Worm (Caenorhabditis elegans) whole organism, midembryonic: ENCODE results near the gene F40G12.4.

Source experiments
- klf-2 ChIP-seq: fragments of 200-800 bp; sonication (Bioruptor generic); conservative IDR thresholded peaks from 2 replicates; pipeline ENCODE4 v1.3.6; 2022; ENCODE audit warnings: missing genetic modification reagents, missing genetic modification characterization, missing compliant biosample characterization
- med-1 ChIP-seq: sonication (generic microtip); optimal IDR thresholded peaks from 2 replicates; lab custom pipeline; 2017; ENCODE audit warnings: missing genetic modification characterization, mild to moderate bottlenecking, missing compliant biosample characterization, antibody characterized with exemption, missing genetic modification reagents; ENCODE audit not compliant: insufficient read depth
- tab-1 ChIP-seq: fragments of 200-800 bp; sonication (Bioruptor generic); IDR thresholded peaks from 2 replicates; pipeline ENCODE4 v1.3.6; 2022; ENCODE audit warnings: missing genetic modification characterization, missing compliant biosample characterization
- ztf-23 ChIP-seq: fragments of 200-800 bp; sonication (Bioruptor generic); IDR thresholded peaks from 2 replicates; pipeline ENCODE4 v1.3.6; 2022; ENCODE audit warnings: missing genetic modification reagents, missing genetic modification characterization, missing compliant biosample characterization

DNA sequence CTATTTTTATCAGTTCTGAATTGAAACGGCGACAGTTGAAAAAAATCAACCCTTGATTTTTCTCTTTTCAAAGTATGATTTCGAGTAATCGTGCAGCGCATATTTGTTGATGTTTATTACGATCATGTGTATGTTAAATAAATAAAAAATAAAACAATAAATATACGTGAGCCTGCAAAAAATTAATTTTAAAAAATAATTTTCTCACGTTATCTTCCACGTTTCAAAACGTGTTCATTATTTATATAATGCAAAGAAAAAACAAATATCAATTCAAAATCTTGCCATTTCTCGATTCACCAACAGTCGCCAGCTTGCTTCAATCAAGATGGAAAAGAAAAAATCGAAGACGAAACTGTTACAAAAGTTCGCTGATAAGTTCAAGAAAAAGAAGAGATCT is 14.7 kb upstream of the F40G12.4 start, which contains the start of gene F40G12.10:
- no peak for TF ChIP-seq klf-2 (GFP tag; lab: Robert Waterston, UW)
- no peak for TF ChIP-seq tab-1 (GFP tag; lab: Robert Waterston, UW)
- no peak for TF ChIP-seq med-1
- no peak for TF ChIP-seq ztf-23
